Fruit fly (Drosophila melanogaster) whole organism, wandering third instar larva: ENCODE measurements around the gene amrt.

Experiments used
- CG32264 ChIP-seq: fragments of 200-800 bp; sonication (Bioruptor generic); optimal IDR thresholded peaks from 2 replicates; lab custom pipeline; 2016; ENCODE audit warnings: missing biosample characterization, missing genetic modification characterization
- CrebA ChIP-seq: fragments of 200-800 bp; sonication (Bioruptor generic); optimal IDR thresholded peaks from 2 replicates; lab custom pipeline; 2016; ENCODE audit warnings: missing biosample characterization, mild to moderate bottlenecking, missing genetic modification characterization, borderline replicate concordance
- Dif ChIP-seq: fragments of 200-275, 200-300 bp; sonication (Bioruptor generic); optimal IDR thresholded peaks from 2 replicates; lab custom pipeline; 2018; ENCODE audit warnings: missing biosample characterization, missing genetic modification characterization; ENCODE audit not compliant: partially characterized antibody
- GATAd ChIP-seq: sonication (Bioruptor generic); optimal IDR thresholded peaks from 2 replicates; lab custom pipeline; 2016; ENCODE audit warnings: missing biosample characterization, missing genetic modification characterization
- HLH106 ChIP-seq: fragments of 200-800 bp; optimal IDR thresholded peaks from 3 replicates; lab custom pipeline; 2019; ENCODE audit warnings: missing biosample characterization, mild to moderate bottlenecking, missing genetic modification characterization, moderate library complexity
- Hnf4 ChIP-seq: fragments of 200-800 bp; sonication (Bioruptor generic); optimal IDR thresholded peaks from 2 replicates; lab custom pipeline; 2016; ENCODE audit warnings: missing biosample characterization, mild to moderate bottlenecking, missing genetic modification characterization
- Hr78 ChIP-seq: fragments of >200 bp; optimal IDR thresholded peaks from 2 replicates; lab custom pipeline; 2017; ENCODE audit warnings: missing biosample characterization, missing genetic modification characterization
- Hr83 ChIP-seq: fragments of 200-300 bp; sonication (Bioruptor generic); optimal IDR thresholded peaks from 2 replicates; lab custom pipeline; 2016; ENCODE audit warnings: missing biosample characterization, mild to moderate bottlenecking, missing genetic modification characterization, moderate library complexity; ENCODE audit not compliant: poor library complexity, severe bottlenecking
- Jra ChIP-seq: sonication (Bioruptor generic); optimal IDR thresholded peaks from 2 replicates; lab custom pipeline; 2016; ENCODE audit warnings: missing biosample characterization, missing genetic modification characterization
- Mio ChIP-seq: sonication (Bioruptor generic); optimal IDR thresholded peaks from 2 replicates; lab custom pipeline; 2016; ENCODE audit warnings: missing biosample characterization, missing genetic modification characterization
- Myc ChIP-seq: fragments of >200 bp; optimal IDR thresholded peaks from 2 replicates; lab custom pipeline; 2017
- N ChIP-seq: fragments of >200 bp; optimal IDR thresholded peaks from 2 replicates; lab custom pipeline; 2018; ENCODE audit warnings: missing biosample characterization, missing external identifiers, missing genetic modification characterization
- OdsH ChIP-seq: fragments of 200-800 bp; sonication (Bioruptor generic); optimal IDR thresholded peaks from 2 replicates; lab custom pipeline; 2016; ENCODE audit warnings: missing biosample characterization, mild to moderate bottlenecking, missing genetic modification characterization
- Rel ChIP-seq, 2 experiments: fragments of 200-800 bp; sonication (Bioruptor generic) in 1 of 2; optimal IDR thresholded peaks; 2 replicates in 1 of 2; 3 replicates in 1 of 2; lab custom pipeline; 2016 to 2019; ENCODE audit warnings: mild to moderate bottlenecking in 2 of 2, missing biosample characterization in 2 of 2, missing genetic modification characterization in 2 of 2, moderate library complexity in 1 of 2
- Sp1 ChIP-seq: fragments of 200-800 bp; sonication (Bioruptor generic); optimal IDR thresholded peaks from 3 replicates; lab custom pipeline; 2019; ENCODE audit warnings: missing biosample characterization, mild to moderate bottlenecking, missing genetic modification characterization, moderate library complexity
- brk ChIP-seq: fragments of 200-800 bp; sonication (Bioruptor generic); optimal IDR thresholded peaks from 2 replicates; lab custom pipeline; 2016; ENCODE audit warnings: missing biosample characterization, mild to moderate bottlenecking, missing genetic modification characterization
- dl ChIP-seq, 2 experiments: fragments of 175-275, 200-275 bp in 1 of 2; fragments of 200-275 bp in 1 of 2; sonication (Bioruptor generic); optimal IDR thresholded peaks; lab custom pipeline; 2018; ENCODE audit warnings: mild to moderate bottlenecking in 2 of 2, missing biosample characterization in 2 of 2, missing genetic modification characterization in 2 of 2, moderate library complexity in 2 of 2; ENCODE audit not compliant: partially characterized antibody in 2 of 2, insufficient read depth in 1 of 2
- dmrt93B ChIP-seq: fragments of 200-800 bp; sonication (Bioruptor generic); optimal IDR thresholded peaks from 2 replicates; lab custom pipeline; 2018; ENCODE audit warnings: missing biosample characterization, mild to moderate bottlenecking, missing genetic modification characterization
- dsf ChIP-seq: sonication (Bioruptor generic); optimal IDR thresholded peaks from 2 replicates; lab custom pipeline; 2016; ENCODE audit warnings: missing biosample characterization, missing genetic modification characterization, borderline replicate concordance
- ey ChIP-seq: fragments of 200-800 bp; sonication (Bioruptor generic); optimal IDR thresholded peaks from 2 replicates; lab custom pipeline; 2016; ENCODE audit warnings: missing biosample characterization, missing genetic modification characterization
- foxo ChIP-seq, 2 experiments: fragments of 200-800 bp; sonication (Bioruptor generic); optimal IDR thresholded peaks; 2 replicates in 1 of 2; 3 replicates in 1 of 2; lab custom pipeline; 2016 to 2017; ENCODE audit warnings: missing biosample characterization in 2 of 2, missing genetic modification characterization in 2 of 2
- fru ChIP-seq: fragments of 200-800 bp; sonication (Bioruptor generic); optimal IDR thresholded peaks from 3 replicates; lab custom pipeline; 2016; ENCODE audit warnings: missing biosample characterization, mild to moderate bottlenecking, missing genetic modification characterization
- h ChIP-seq: fragments of 200-800 bp; sonication (Bioruptor generic); optimal IDR thresholded peaks from 3 replicates; lab custom pipeline; 2016; ENCODE audit warnings: missing biosample characterization, mild to moderate bottlenecking, missing genetic modification characterization
- pan ChIP-seq: fragments of >200 bp; optimal IDR thresholded peaks from 2 replicates; lab custom pipeline; 2017
- psq ChIP-seq: fragments of 200-800 bp; sonication (Bioruptor generic); optimal IDR thresholded peaks from 3 replicates; lab custom pipeline; 2017; ENCODE audit warnings: missing biosample characterization, mild to moderate bottlenecking, missing genetic modification characterization, moderate library complexity
- rgr ChIP-seq: fragments of 200-800 bp; sonication (Bioruptor generic); optimal IDR thresholded peaks from 3 replicates; lab custom pipeline; 2016; ENCODE audit warnings: missing biosample characterization, mild to moderate bottlenecking, missing genetic modification characterization
- tai ChIP-seq: sonication (Bioruptor generic); optimal IDR thresholded peaks from 2 replicates; lab custom pipeline; 2016; ENCODE audit warnings: missing biosample characterization, missing genetic modification characterization
- woc ChIP-seq: sonication (Bioruptor generic); optimal IDR thresholded peaks from 2 replicates; lab custom pipeline; 2016; ENCODE audit warnings: missing biosample characterization, mild to moderate bottlenecking, missing genetic modification characterization

The amrt gene

DNA sequence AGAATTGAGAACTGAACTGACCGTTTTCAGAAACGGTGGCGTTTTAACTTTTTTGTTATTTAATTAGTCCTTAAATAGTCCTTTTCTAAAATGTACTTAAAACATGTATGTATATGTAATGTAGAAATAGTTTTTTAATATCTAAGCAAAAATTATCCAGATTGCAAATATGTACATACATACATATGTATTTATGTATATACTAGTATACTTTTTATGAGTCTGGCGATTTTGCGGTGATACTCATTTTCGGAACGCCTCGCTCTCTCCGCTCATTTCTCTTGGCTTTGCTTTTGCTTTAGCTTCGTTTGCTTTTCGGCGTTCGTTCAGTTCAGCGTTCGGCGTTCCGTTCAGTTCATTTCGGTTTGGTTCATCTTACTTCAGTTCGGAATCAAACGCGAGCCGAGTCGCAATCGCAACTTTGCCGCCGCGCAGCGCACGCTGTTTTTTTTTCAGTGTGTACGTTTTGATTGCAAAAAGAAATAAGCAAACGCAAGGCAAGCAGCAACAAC lies 19.8 kb upstream of the amrt start, which contains the start of gene rdgB (continued):
- peak; percentile 72 for TF ChIP-seq fru (GFP tag; lab: Kevin White, UChicago)
- no peak for TF ChIP-seq brk (GFP tag; lab: Kevin White, UChicago)
- peak; percentile 81 for TF ChIP-seq Sp1 (GFP tag; lab: Kevin White, UChicago)
- no peak for TF ChIP-seq GATAd
- peak; percentile 70 for TF ChIP-seq woc
- peak; percentile 46 for TF ChIP-seq Dif (GFP tag; lab: Kevin White, UChicago)
- no peak for TF ChIP-seq CG32264
- no peak for TF ChIP-seq Mio (GFP tag; lab: Kevin White, UChicago)
- TF ChIP-seq N (GFP tag; lab: Kevin White, UChicago): no peak
- peak; percentile 77 for TF ChIP-seq h (GFP tag; lab: Kevin White, UChicago)
- no peak for TF ChIP-seq dl (GFP tag; optimal IDR thresholded peaks at IDR 0.05; lab: Kevin White, UChicago; ENCODE audit: insufficient read depth in 1 of 2, partially characterized antibody in 2 of 2)
- no peak for TF ChIP-seq Rel (GFP tag; optimal IDR thresholded peaks at IDR 0.05; lab: Kevin White, UChicago)
- peak; percentile 56 for TF ChIP-seq Rel (tag; optimal IDR thresholded peaks at IDR 0.05; lab: Kevin White, UChicago)
- TF ChIP-seq, all 38 proteins: peak for 19

DNA sequence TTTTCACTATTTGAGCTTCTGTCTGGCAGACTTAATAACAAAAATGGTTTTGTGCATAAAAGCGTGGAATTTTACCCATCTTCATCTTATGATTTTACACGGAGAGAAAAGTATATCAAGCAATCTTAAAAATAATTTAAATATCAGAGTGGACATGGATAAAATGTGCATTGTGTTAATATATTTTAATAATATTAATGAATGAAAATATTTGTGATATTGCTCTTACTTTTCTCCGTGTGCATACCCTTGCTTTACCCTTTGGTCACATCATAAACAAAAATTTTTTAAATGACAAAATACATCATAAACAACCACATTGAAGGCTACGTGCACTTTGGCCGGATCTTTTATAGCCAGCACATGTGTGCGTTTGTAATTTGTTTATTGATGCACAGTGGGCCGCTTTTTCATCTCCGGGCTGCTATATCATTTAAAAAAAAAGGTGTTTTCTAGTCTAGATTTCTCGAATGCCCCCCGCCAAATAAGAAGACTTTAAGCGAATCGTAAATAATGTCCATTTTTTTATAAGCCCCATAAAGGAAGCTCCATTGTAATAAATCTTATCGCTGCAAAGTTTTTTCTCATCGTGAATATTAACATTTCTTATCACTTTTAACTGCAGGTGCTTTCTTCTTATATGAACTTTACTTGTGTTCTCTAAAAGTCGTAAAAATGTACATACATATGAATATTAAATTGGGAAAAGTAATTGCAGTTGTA lies 17.7 kb upstream of the amrt start:
- TF ChIP-seq HLH106 (peak; percentile 3), N (GFP tag; lab: Kevin White, UChicago) (no peak), Sp1 (GFP tag; lab: Kevin White, UChicago) (peak; percentile 15), ey (GFP tag; lab: Kevin White, UChicago) (peak; percentile 30), foxo (GFP tag; optimal IDR thresholded peaks at IDR 0.05; lab: Kevin White, UChicago) (peak in 1 of 2 experiments; percentile 31), h (GFP tag; lab: Kevin White, UChicago) (peak; percentile 34), Mio (GFP tag; lab: Kevin White, UChicago) (no peak), Jra (GFP tag; lab: Kevin White, UChicago) (no peak), Myc (lab: Kevin White, UChicago) (no peak), psq (GFP tag; lab: Kevin White, UChicago) (peak; percentile 20), dmrt93B (GFP tag; lab: Kevin White, UChicago) (no peak), rgr (GFP tag; lab: Kevin White, UChicago) (peak; percentile 28), fru (GFP tag; lab: Kevin White, UChicago) (peak; percentile 37), OdsH (GFP tag; lab: Kevin White, UChicago) (peak; percentile 2)

DNA sequence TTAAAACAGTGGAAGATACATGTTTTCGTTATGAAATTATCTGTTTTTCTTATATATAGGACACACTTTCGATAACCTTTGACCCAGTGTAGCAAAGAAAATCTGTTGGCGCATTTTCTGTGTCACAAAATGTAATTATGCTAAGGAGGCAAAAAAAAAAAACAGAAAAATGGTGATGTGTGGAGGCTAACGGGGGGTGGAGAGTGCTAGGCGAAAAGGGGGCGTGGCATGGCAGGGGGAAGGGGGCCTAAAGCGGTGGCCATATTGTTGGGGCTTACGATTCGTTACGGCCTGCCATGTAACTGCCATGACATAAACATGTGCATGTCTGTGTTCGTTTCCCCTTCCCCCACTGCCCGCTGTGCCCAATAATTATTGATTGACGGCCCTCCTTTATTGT lies 17.0 kb upstream of the amrt start:
- TF ChIP-seq Myc (lab: Kevin White, UChicago): no peak
- TF ChIP-seq CrebA (GFP tag; lab: Kevin White, UChicago): no peak
- no peak for TF ChIP-seq fru (GFP tag; lab: Kevin White, UChicago)
- TF ChIP-seq tai: no peak
- TF ChIP-seq rgr (GFP tag; lab: Kevin White, UChicago): no peak
- TF ChIP-seq Hr78 (GFP tag; lab: Kevin White, UChicago): no peak
- no peak for TF ChIP-seq Hr83 (GFP tag; lab: Kevin White, UChicago)
- no peak for TF ChIP-seq dmrt93B (GFP tag; lab: Kevin White, UChicago)
- TF ChIP-seq ey (GFP tag; lab: Kevin White, UChicago): no peak
- TF ChIP-seq brk (GFP tag; lab: Kevin White, UChicago): no peak
- TF ChIP-seq OdsH (GFP tag; lab: Kevin White, UChicago): no peak
- TF ChIP-seq pan: no peak
- TF ChIP-seq dsf (GFP tag; lab: Kevin White, UChicago): no peak
- TF ChIP-seq GATAd: no peak

DNA sequence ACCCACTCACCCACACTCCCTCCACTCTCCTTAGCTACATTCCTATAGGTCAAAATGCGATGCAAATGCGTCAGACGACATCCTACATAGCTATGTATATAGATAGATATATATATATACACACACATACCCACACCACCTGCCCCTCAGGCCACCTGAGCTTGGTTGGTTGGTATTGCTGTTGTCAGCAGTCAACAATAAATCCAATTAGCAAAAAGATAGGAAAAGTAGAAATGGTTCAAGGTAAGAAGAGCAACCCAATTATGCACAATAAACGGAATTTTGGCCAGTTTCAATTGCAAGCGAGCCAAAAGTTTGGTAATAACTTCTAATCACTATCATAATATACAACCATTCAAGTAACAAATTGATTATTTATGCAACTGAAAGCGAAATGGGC lies 15.8 kb upstream of the amrt start:
- no peak for TF ChIP-seq Mio (GFP tag; lab: Kevin White, UChicago)
- TF ChIP-seq GATAd: no peak
- TF ChIP-seq CG32264: no peak
- TF ChIP-seq Jra (GFP tag; lab: Kevin White, UChicago): no peak
- TF ChIP-seq dsf (GFP tag; lab: Kevin White, UChicago): no peak
- TF ChIP-seq fru (GFP tag; lab: Kevin White, UChicago): no peak
- no peak for TF ChIP-seq brk (GFP tag; lab: Kevin White, UChicago)
- no peak for TF ChIP-seq OdsH (GFP tag; lab: Kevin White, UChicago)
- TF ChIP-seq Hnf4 (GFP tag; lab: Kevin White, UChicago): no peak
- no peak for TF ChIP-seq woc
